Fruit fly (Drosophila melanogaster) whole organism, embryonic: ENCODE measurements around the gene AlaRS.

ENCODE experiments used
- CG10321 ChIP-seq: fragments of 200-800 bp; sonication (Bioruptor generic); IDR thresholded peaks from 2 replicates; pipeline ENCODE4 v1.3.6; 2022; ENCODE audit warnings: missing biosample characterization, missing genetic modification characterization
- CG10565 ChIP-seq: fragments of 200-800 bp; sonication (Bioruptor generic); optimal IDR thresholded peaks from 3 replicates; lab custom pipeline; 2016; ENCODE audit warnings: missing biosample characterization, mild to moderate bottlenecking, missing genetic modification characterization
- CG11398 ChIP-seq: fragments of 200-800 bp; sonication (Bioruptor generic); optimal IDR thresholded peaks from 2 replicates; lab custom pipeline; 2016; ENCODE audit warnings: missing biosample characterization, missing genetic modification characterization
- CG12155 ChIP-seq: fragments of 200-800 bp; sonication (Bioruptor generic); optimal IDR thresholded peaks from 3 replicates; lab custom pipeline; 2016; ENCODE audit warnings: missing biosample characterization, missing genetic modification characterization
- CG13287 ChIP-seq: fragments of 200-800 bp; sonication (Bioruptor generic); IDR thresholded peaks from 2 replicates; pipeline ENCODE4 v1.3.6; 2022; ENCODE audit warnings: missing biosample characterization, missing genetic modification characterization; ENCODE audit not compliant: partially characterized antibody
- CG13775 ChIP-seq: fragments of 200-800 bp; sonication (Bioruptor generic); optimal IDR thresholded peaks from 3 replicates; lab custom pipeline; 2017; ENCODE audit warnings: missing biosample characterization, mild to moderate bottlenecking, missing genetic modification characterization
- CG15514 ChIP-seq: fragments of 200-800 bp; sonication (Bioruptor generic); optimal IDR thresholded peaks from 3 replicates; lab custom pipeline; 2017; ENCODE audit warnings: missing biosample characterization, missing genetic modification characterization, mild to moderate bottlenecking, moderate library complexity, missing genetic modification reagents
- CG15696 ChIP-seq: fragments of 200-800 bp; sonication (Bioruptor generic); optimal IDR thresholded peaks from 2 replicates; lab custom pipeline; 2019; ENCODE audit warnings: missing biosample characterization, mild to moderate bottlenecking, missing genetic modification characterization, moderate library complexity
- CG17359 ChIP-seq: fragments of 200-800 bp; sonication (Bioruptor generic); optimal IDR thresholded peaks from 3 replicates; lab custom pipeline; 2018; ENCODE audit warnings: missing biosample characterization, mild to moderate bottlenecking, missing genetic modification characterization, moderate library complexity
- CG2199 ChIP-seq: fragments of 200-800 bp; sonication (Bioruptor generic); IDR thresholded peaks from 3 replicates; pipeline ENCODE4 v1.3.6; 2022; ENCODE audit warnings: missing biosample characterization, missing genetic modification characterization
- CG2678 ChIP-seq: fragments of 200-800 bp; sonication (Bioruptor generic); optimal IDR thresholded peaks from 3 replicates; lab custom pipeline; 2019; ENCODE audit warnings: missing biosample characterization, mild to moderate bottlenecking, missing genetic modification characterization, moderate library complexity
- CG2889 ChIP-seq: fragments of 200-800 bp; sonication (Bioruptor generic); IDR thresholded peaks from 3 replicates; pipeline ENCODE4 v1.3.6; 2022; ENCODE audit warnings: missing biosample characterization, missing genetic modification characterization
- CG30431 ChIP-seq: fragments of 200-800 bp; sonication (Bioruptor generic); optimal IDR thresholded peaks from 2 replicates; lab custom pipeline; 2017; ENCODE audit warnings: missing biosample characterization, missing genetic modification characterization
- CG33213 ChIP-seq: fragments of 200-800 bp; sonication (Bioruptor generic); optimal IDR thresholded peaks from 3 replicates; lab custom pipeline; 2016; ENCODE audit warnings: missing biosample characterization, missing genetic modification characterization
- CG4282 ChIP-seq: fragments of 200-800 bp; sonication (Bioruptor generic); optimal IDR thresholded peaks from 2 replicates; lab custom pipeline; 2016; ENCODE audit warnings: missing biosample characterization, missing genetic modification characterization
- CG4820 ChIP-seq: fragments of 200-800 bp; sonication (Bioruptor generic); optimal IDR thresholded peaks from 3 replicates; lab custom pipeline; 2016; ENCODE audit warnings: missing biosample characterization, missing genetic modification characterization
- CG6813 ChIP-seq: fragments of 200-800 bp; sonication (Bioruptor generic); optimal IDR thresholded peaks from 2 replicates; lab custom pipeline; 2017; ENCODE audit warnings: missing biosample characterization, missing genetic modification characterization, mild to moderate bottlenecking, moderate library complexity, missing genetic modification reagents
- CG6854 ChIP-seq: fragments of 200-800 bp; sonication (Bioruptor generic); optimal IDR thresholded peaks from 3 replicates; lab custom pipeline; 2017; ENCODE audit warnings: missing biosample characterization, mild to moderate bottlenecking, missing genetic modification characterization
- CG7928 ChIP-seq: fragments of 200-800 bp; sonication (Bioruptor generic); optimal IDR thresholded peaks from 2 replicates; lab custom pipeline; 2017; ENCODE audit warnings: missing biosample characterization, mild to moderate bottlenecking, missing genetic modification characterization
- CG7987 ChIP-seq: fragments of 200-800 bp; sonication (Bioruptor generic); optimal IDR thresholded peaks from 2 replicates; lab custom pipeline; 2018; ENCODE audit warnings: missing biosample characterization, mild to moderate bottlenecking, missing genetic modification characterization, moderate library complexity
- CG8478 ChIP-seq: fragments of >200 bp; optimal IDR thresholded peaks from 2 replicates; lab custom pipeline; 2018
- CG9817 ChIP-seq: fragments of 200-800 bp; sonication (Bioruptor generic); optimal IDR thresholded peaks from 2 replicates; lab custom pipeline; 2018; ENCODE audit warnings: missing biosample characterization, mild to moderate bottlenecking, missing genetic modification characterization, moderate library complexity
- CrebB ChIP-seq: fragments of 200-800 bp; sonication (Bioruptor generic); optimal IDR thresholded peaks from 3 replicates; lab custom pipeline; 2018; ENCODE audit warnings: missing biosample characterization, mild to moderate bottlenecking, missing genetic modification characterization
- Dbx ChIP-seq: fragments of 200-800 bp; sonication (Bioruptor generic); IDR thresholded peaks from 3 replicates; pipeline ENCODE4 v1.3.6; 2022; ENCODE audit warnings: missing biosample characterization, missing genetic modification characterization
- Dip3 ChIP-seq: fragments of 200-800 bp; sonication (Bioruptor generic); optimal IDR thresholded peaks from 3 replicates; lab custom pipeline; 2016; ENCODE audit warnings: missing biosample characterization, missing genetic modification characterization
- GATAe ChIP-seq: fragments of 200-800 bp; sonication (Bioruptor generic); conservative IDR thresholded peaks from 2 replicates; pipeline ENCODE4 v1.3.6; 2022; ENCODE audit warnings: missing biosample characterization, missing genetic modification characterization
- Gug ChIP-seq: fragments of 200-800 bp; sonication (Bioruptor generic); IDR thresholded peaks from 4 replicates; pipeline ENCODE4 v1.3.6; 2022; ENCODE audit warnings: missing biosample characterization, missing genetic modification characterization
- Hand ChIP-seq: fragments of 200-800 bp; sonication (Bioruptor generic); optimal IDR thresholded peaks from 2 replicates; lab custom pipeline; 2017; ENCODE audit warnings: mild to moderate bottlenecking, missing biosample characterization, missing genetic modification reagents, missing genetic modification characterization
- HmgD ChIP-seq: fragments of 200-800 bp; sonication (Bioruptor generic); optimal IDR thresholded peaks from 3 replicates; lab custom pipeline; 2016; ENCODE audit warnings: missing biosample characterization, missing genetic modification characterization
- Jarid2 ChIP-seq: fragments of 200-800 bp; sonication (Bioruptor generic); optimal IDR thresholded peaks from 3 replicates; lab custom pipeline; 2017; ENCODE audit warnings: mild to moderate bottlenecking, missing biosample characterization, missing genetic modification reagents, missing genetic modification characterization
- Nf-YA ChIP-seq: fragments of 200-800 bp; sonication (Bioruptor generic); IDR thresholded peaks from 2 replicates; pipeline ENCODE4 v1.3.6; 2022; ENCODE audit warnings: missing biosample characterization, missing genetic modification characterization
- ab ChIP-seq: fragments of 200-800 bp; sonication (Bioruptor generic); optimal IDR thresholded peaks from 2 replicates; lab custom pipeline; 2016; ENCODE audit warnings: missing biosample characterization, missing genetic modification characterization
- ato ChIP-seq: fragments of 200-800 bp; sonication (Bioruptor generic); IDR thresholded peaks from 2 replicates; pipeline ENCODE4 v1.3.6; 2022; ENCODE audit warnings: missing biosample characterization, missing genetic modification characterization; ENCODE audit not compliant: partially characterized antibody
- az2 ChIP-seq: fragments of 200-800 bp; sonication (Bioruptor generic); optimal IDR thresholded peaks from 3 replicates; lab custom pipeline; 2016; ENCODE audit warnings: missing biosample characterization, missing genetic modification characterization
- br ChIP-seq: fragments of >200 bp; optimal IDR thresholded peaks from 2 replicates; lab custom pipeline; 2017
- cas ChIP-seq: fragments of 200-800 bp; sonication (Bioruptor generic); IDR thresholded peaks from 2 replicates; pipeline ENCODE4 v1.3.6; 2022; ENCODE audit warnings: missing biosample characterization, missing genetic modification characterization
- crc ChIP-seq: fragments of 200-800 bp; sonication (Bioruptor generic); optimal IDR thresholded peaks from 2 replicates; lab custom pipeline; 2016; ENCODE audit warnings: missing biosample characterization, missing genetic modification characterization
- crol ChIP-seq: fragments of 200-800 bp; sonication (Bioruptor generic); IDR thresholded peaks from 2 replicates; pipeline ENCODE4 v1.3.6; 2022; ENCODE audit warnings: missing biosample characterization, missing genetic modification characterization
- ewg ChIP-seq: fragments of 200-800 bp; sonication (Bioruptor generic); optimal IDR thresholded peaks from 3 replicates; lab custom pipeline; 2017; ENCODE audit warnings: mild to moderate bottlenecking, missing biosample characterization, missing genetic modification reagents, missing genetic modification characterization
- fru ChIP-seq: fragments of >200 bp; optimal IDR thresholded peaks from 2 replicates; lab custom pipeline; 2017
- gro ChIP-seq: fragments of 200-800 bp; sonication (Bioruptor generic); optimal IDR thresholded peaks from 2 replicates; lab custom pipeline; 2016; ENCODE audit warnings: missing biosample characterization, missing genetic modification characterization
- kay ChIP-seq: fragments of 200-800 bp; sonication (Bioruptor generic); optimal IDR thresholded peaks from 2 replicates; lab custom pipeline; 2016; ENCODE audit warnings: missing biosample characterization, missing genetic modification characterization
- nmo ChIP-seq: fragments of 200-800 bp; sonication (Bioruptor generic); optimal IDR thresholded peaks from 2 replicates; lab custom pipeline; 2018; ENCODE audit warnings: missing biosample characterization, mild to moderate bottlenecking, missing genetic modification characterization, moderate library complexity
- oc ChIP-seq: fragments of 200-800 bp; sonication (Bioruptor generic); optimal IDR thresholded peaks from 2 replicates; lab custom pipeline; 2018; ENCODE audit warnings: missing biosample characterization, mild to moderate bottlenecking, missing genetic modification characterization, moderate library complexity
- odd ChIP-seq: fragments of 200-800 bp; sonication (Bioruptor generic); optimal IDR thresholded peaks from 2 replicates; lab custom pipeline; 2017; ENCODE audit warnings: missing biosample characterization, mild to moderate bottlenecking, missing genetic modification characterization
- onecut ChIP-seq: fragments of 200-800 bp; sonication (Bioruptor generic); IDR thresholded peaks from 2 replicates; pipeline ENCODE4 v1.3.6; 2022; ENCODE audit warnings: missing biosample characterization, missing genetic modification characterization
- ro ChIP-seq: fragments of 200-800 bp; sonication (Bioruptor generic); IDR thresholded peaks from 2 replicates; pipeline ENCODE4 v1.3.6; 2022; ENCODE audit warnings: missing biosample characterization, missing genetic modification characterization
- wdn ChIP-seq: fragments of 200-800 bp; sonication (Bioruptor generic); IDR thresholded peaks from 2 replicates; pipeline ENCODE4 v1.3.6; 2022; ENCODE audit warnings: missing biosample characterization, missing genetic modification characterization
- z ChIP-seq: fragments of 200-800 bp; sonication (Bioruptor generic); IDR thresholded peaks from 3 replicates; pipeline ENCODE4 v1.3.6; 2022; ENCODE audit warnings: missing biosample characterization, missing genetic modification characterization
- zen2 ChIP-seq: fragments of 200-800 bp; sonication (Bioruptor generic); IDR thresholded peaks from 3 replicates; pipeline ENCODE4 v1.3.6; 2022; ENCODE audit warnings: missing biosample characterization, missing genetic modification characterization; ENCODE audit not compliant: partially characterized antibody
- zfh1 ChIP-seq: fragments of 200-800 bp; sonication (Bioruptor generic); IDR thresholded peaks from 3 replicates; pipeline ENCODE4 v1.3.6; 2022; ENCODE audit warnings: missing biosample characterization, missing genetic modification characterization

AlaRS gene

DNA sequence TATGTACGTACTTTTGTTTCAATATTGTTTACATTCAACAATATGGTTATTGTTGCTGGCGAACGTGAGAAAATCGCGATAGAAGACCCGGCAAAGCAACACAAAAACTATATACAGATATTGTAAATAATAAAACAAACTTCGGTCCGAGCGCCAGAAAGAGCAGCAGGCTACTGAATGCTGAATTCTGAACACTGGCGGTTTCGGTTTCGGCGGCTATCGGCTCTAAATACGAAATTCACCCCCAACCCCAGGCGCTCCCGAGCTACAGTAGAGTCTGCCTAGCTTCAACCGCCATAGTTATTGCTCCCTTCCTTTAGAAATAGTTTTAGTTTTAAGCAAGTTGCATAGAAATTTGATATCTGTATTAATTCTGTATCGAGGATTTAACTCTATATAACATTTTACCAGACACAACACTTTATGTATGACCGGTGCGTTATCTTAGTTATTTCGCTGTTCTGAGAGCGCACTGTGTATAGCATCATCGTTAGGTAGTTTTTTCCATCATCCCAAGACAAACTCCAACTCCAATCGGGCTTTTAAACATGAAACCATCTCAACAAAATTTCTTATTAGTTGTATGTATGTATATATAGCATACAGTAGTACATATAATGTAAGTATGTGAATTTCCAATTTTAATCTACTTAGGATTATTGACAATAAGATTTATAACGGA lies 19.1 kb downstream of the AlaRS start, which contains the start of gene CG7627 (continued):
- TF ChIP-seq CG4282 (GFP tag; lab: Kevin White, UChicago) = no peak
- TF ChIP-seq gro (GFP tag; lab: Kevin White, UChicago) = peak; percentile 75
- peak; percentile 74 for TF ChIP-seq CG9817 (tag; lab: Kevin White, UChicago)
- peak; percentile 65 for TF ChIP-seq HmgD
- TF ChIP-seq CrebB = peak; percentile 64
- peak; percentile 73 for TF ChIP-seq Dip3
- peak; percentile 11 for TF ChIP-seq CG30431
- peak; percentile 38 for TF ChIP-seq CG7987 (GFP tag; lab: Kevin White, UChicago)
- peak; percentile 38; the same call in 1 of the 2 replicates for TF ChIP-seq GATAe (GFP tag; lab: Robert Waterston, UW)
- TF ChIP-seq cas (GFP tag; lab: Robert Waterston, UW) = peak; percentile 44; the same call in 1 of the 2 replicates
- TF ChIP-seq br (lab: Kevin White, UChicago) = no peak
- TF ChIP-seq CG6813 = peak; percentile 78
- TF ChIP-seq ewg (GFP tag; lab: Kevin White, UChicago) = peak; percentile 47
- peak; percentile 81 for TF ChIP-seq CG17359 (tag; lab: Kevin White, UChicago)
- TF ChIP-seq CG10565 = no peak
- TF ChIP-seq CG2889 (GFP tag; lab: Robert Waterston, UW) = peak; percentile 50; the same call in 1 of the 3 replicates
- no peak for TF ChIP-seq ato (GFP tag; lab: Robert Waterston, UW)
- TF ChIP-seq wdn (GFP tag; lab: Robert Waterston, UW) = peak; percentile 58
- peak; percentile 86 for TF ChIP-seq Gug (GFP tag; lab: Robert Waterston, UW)
- TF ChIP-seq crc (GFP tag; lab: Kevin White, UChicago) = peak; percentile 68
- TF ChIP-seq CG13775 (GFP tag; lab: Kevin White, UChicago) = peak; percentile 60
- no peak for TF ChIP-seq CG8478 (lab: Kevin White, UChicago)
- TF ChIP-seq nmo (GFP tag; lab: Kevin White, UChicago) = peak; percentile 67
- peak; percentile 31 for TF ChIP-seq kay (GFP tag; lab: Kevin White, UChicago)
- no peak for TF ChIP-seq CG10321
- TF ChIP-seq zen2 (GFP tag; lab: Robert Waterston, UW) = no peak
- TF ChIP-seq CG4820 = peak; percentile 72
- peak; percentile 65 for TF ChIP-seq CG15696 (tag; lab: Kevin White, UChicago)
- TF ChIP-seq CG6854 (GFP tag; lab: Kevin White, UChicago) = peak; percentile 60
- peak; percentile 53 for TF ChIP-seq CG12155 (GFP tag; lab: Kevin White, UChicago)
- TF ChIP-seq onecut (GFP tag; lab: Robert Waterston, UW) = peak; percentile 54
- TF ChIP-seq Hand = peak; percentile 62
- TF ChIP-seq CG7928 (GFP tag; lab: Kevin White, UChicago) = peak; percentile 49
- TF ChIP-seq Nf-YA (GFP tag; lab: Robert Waterston, UW) = peak; percentile 53; the same call in 1 of the 2 replicates
- peak; percentile 85 for TF ChIP-seq Dbx (GFP tag; lab: Robert Waterston, UW)
- TF ChIP-seq ro (GFP tag; lab: Robert Waterston, UW) = peak; percentile 70
- peak; percentile 27; the same call in 1 of the 2 replicates for TF ChIP-seq CG13287 (GFP tag; lab: Robert Waterston, UW)
- peak; percentile 70 for TF ChIP-seq az2 (GFP tag; lab: Kevin White, UChicago)
- peak; percentile 51 for TF ChIP-seq odd (GFP tag; lab: Kevin White, UChicago)
- no peak for TF ChIP-seq crol (GFP tag; lab: Robert Waterston, UW)
- TF ChIP-seq Jarid2 = peak; percentile 65
- no peak for TF ChIP-seq CG2199
- TF ChIP-seq CG33213 = peak; percentile 34
- peak; percentile 88 for TF ChIP-seq CG2678 (tag; lab: Kevin White, UChicago)
- peak; percentile 72 for TF ChIP-seq ab
- peak; percentile 82 for TF ChIP-seq zfh1
- no peak for TF ChIP-seq z
- no peak for TF ChIP-seq oc (tag; lab: Kevin White, UChicago)
- TF ChIP-seq CG15514 = peak; percentile 53
- no peak for TF ChIP-seq fru (lab: Kevin White, UChicago)
- TF ChIP-seq CG11398 (GFP tag; lab: Kevin White, UChicago) = no peak
